Worm (Caenorhabditis elegans) whole organism, young adult: Measurements from ENCODE around the gene algn-9.

Experiments
- B0019.2 ChIP-seq: fragments of 200-800 bp; sonication (Bioruptor generic); conservative IDR thresholded peaks from 2 replicates; pipeline ENCODE4 v1.3.6; 2022; ENCODE audit warnings: missing genetic modification reagents, missing genetic modification characterization, missing compliant biosample characterization
- B0336.3 ChIP-seq: fragments of 200-800 bp; sonication (Bioruptor generic); IDR thresholded peaks from 2 replicates; pipeline ENCODE4 v1.3.6; 2022; ENCODE audit warnings: missing genetic modification characterization, missing compliant biosample characterization
- F39B2.1 ChIP-seq: fragments of 200-800 bp; sonication (Bioruptor generic); IDR thresholded peaks from 2 replicates; pipeline ENCODE4 v1.3.6; 2022; ENCODE audit warnings: missing genetic modification reagents, missing genetic modification characterization, missing compliant biosample characterization
- F49E8.2 ChIP-seq: sonication (generic microtip); optimal IDR thresholded peaks from 3 replicates; lab custom pipeline; 2017; ENCODE audit warnings: missing genetic modification characterization, mild to moderate bottlenecking, missing compliant biosample characterization, antibody characterized with exemption, moderate library complexity; ENCODE audit not compliant: insufficient read depth
- F57C9.4 ChIP-seq: sonication (generic microtip); optimal IDR thresholded peaks from 2 replicates; lab custom pipeline; 2017; ENCODE audit warnings: mild to moderate bottlenecking, missing genetic modification characterization, missing compliant biosample characterization
- K11D2.4 ChIP-seq: fragments of 200-800 bp; sonication (Bioruptor generic); IDR thresholded peaks from 2 replicates; pipeline ENCODE4 v1.3.6; 2022; ENCODE audit warnings: missing genetic modification reagents, missing genetic modification characterization, missing compliant biosample characterization
- T07F8.4 ChIP-seq: sonication (generic microtip); optimal IDR thresholded peaks from 2 replicates; lab custom pipeline; 2016; ENCODE audit warnings: mild to moderate bottlenecking, missing genetic modification characterization, moderate library complexity, missing compliant biosample characterization
- Y53F4B.3 ChIP-seq: fragments of 200-800 bp; sonication (Bioruptor generic); IDR thresholded peaks from 2 replicates; pipeline ENCODE4 v1.3.6; 2022; ENCODE audit warnings: missing genetic modification reagents, missing genetic modification characterization, missing compliant biosample characterization
- Y53G8AR.9 ChIP-seq: fragments of 200-800 bp; sonication (Bioruptor generic); conservative IDR thresholded peaks from 2 replicates; pipeline ENCODE4 v1.3.6; 2022; ENCODE audit warnings: missing genetic modification reagents, missing genetic modification characterization, missing compliant biosample characterization
- Y56A3A.18 ChIP-seq: fragments of 200-800 bp; sonication (Bioruptor generic); IDR thresholded peaks from 2 replicates; pipeline ENCODE4 v1.3.6; 2022; ENCODE audit warnings: missing genetic modification reagents, missing genetic modification characterization, missing compliant biosample characterization
- Y79H2A.3 ChIP-seq: fragments of 200-800 bp; sonication (Bioruptor generic); conservative IDR thresholded peaks from 2 replicates; pipeline ENCODE4 v1.3.6; 2022; ENCODE audit warnings: missing genetic modification reagents, missing genetic modification characterization, missing compliant biosample characterization
- athp-1 ChIP-seq: sonication (generic microtip); optimal IDR thresholded peaks from 2 replicates; lab custom pipeline; 2017; ENCODE audit warnings: mild to moderate bottlenecking, missing genetic modification characterization, missing compliant biosample characterization
- attf-6 ChIP-seq: fragments of 200-800 bp; sonication (Bioruptor generic); IDR thresholded peaks from 2 replicates; pipeline ENCODE4 v1.3.6; 2022; ENCODE audit warnings: missing genetic modification reagents, missing genetic modification characterization, missing compliant biosample characterization
- bed-2 ChIP-seq: fragments of 200-800 bp; sonication (Bioruptor generic); IDR thresholded peaks from 2 replicates; pipeline ENCODE4 v1.3.6; 2022; ENCODE audit warnings: missing genetic modification reagents, missing genetic modification characterization, missing compliant biosample characterization
- cebp-1 ChIP-seq, 2 experiments: fragments of 200-800 bp in 1 of 2; sonication (Bioruptor generic) in 1 of 2; sonication (generic microtip) in 1 of 2; IDR thresholded peaks in 1 of 2; optimal IDR thresholded peaks in 1 of 2; 2 replicates each; pipeline versions ENCODE4 v1.3.6 to Lab custom; 2017 to 2022; ENCODE audit warnings: missing compliant biosample characterization in 2 of 2, missing genetic modification characterization in 2 of 2, mild to moderate bottlenecking in 1 of 2, missing genetic modification reagents in 1 of 2, moderate library complexity in 1 of 2
- cebp-2 ChIP-seq: fragments of 200-800 bp; sonication (Bioruptor generic); IDR thresholded peaks from 2 replicates; pipeline ENCODE4 v1.3.6; 2022; ENCODE audit warnings: missing genetic modification characterization, missing compliant biosample characterization
- ceh-100 ChIP-seq: fragments of 200-800 bp; sonication (Bioruptor generic); IDR thresholded peaks from 2 replicates; pipeline ENCODE4 v1.3.6; 2022; ENCODE audit warnings: missing genetic modification reagents, missing genetic modification characterization, missing compliant biosample characterization
- ceh-27 ChIP-seq: fragments of 200-800 bp; sonication (Bioruptor generic); optimal IDR thresholded peaks from 2 replicates; lab custom pipeline; 2018; ENCODE audit warnings: mild to moderate bottlenecking, missing genetic modification characterization, moderate library complexity, missing compliant biosample characterization
- ceh-91 ChIP-seq: fragments of 200-800 bp; sonication (Bioruptor generic); IDR thresholded peaks from 2 replicates; pipeline ENCODE4 v1.3.6; 2022; ENCODE audit warnings: missing genetic modification reagents, missing genetic modification characterization, missing compliant biosample characterization
- dox-1 ChIP-seq: fragments of 200-800 bp; sonication (Bioruptor generic); IDR thresholded peaks from 2 replicates; pipeline ENCODE4 v1.3.6; 2022; ENCODE audit warnings: missing genetic modification reagents, missing genetic modification characterization, missing compliant biosample characterization
- dpff-1 ChIP-seq: sonication (generic microtip); optimal IDR thresholded peaks from 2 replicates; lab custom pipeline; 2017; ENCODE audit warnings: mild to moderate bottlenecking, missing genetic modification characterization, missing compliant biosample characterization
- efl-1 ChIP-seq: fragments of 150-350 bp; optimal IDR thresholded peaks from 2 replicates; lab custom pipeline; 2014; ENCODE audit warnings: missing biosample characterization, missing genetic modification reagents, missing genetic modification characterization
- fkh-3 ChIP-seq: sonication (generic microtip); optimal IDR thresholded peaks from 2 replicates; lab custom pipeline; 2016; ENCODE audit warnings: mild to moderate bottlenecking, missing genetic modification characterization, missing compliant biosample characterization
- hlh-26 ChIP-seq: fragments of 200-800 bp; sonication (Bioruptor generic); conservative IDR thresholded peaks from 2 replicates; pipeline ENCODE4 v1.3.6; 2022; ENCODE audit warnings: missing genetic modification reagents, missing genetic modification characterization, missing compliant biosample characterization
- hmg-20 ChIP-seq: fragments of 200-800 bp; sonication (Bioruptor generic); IDR thresholded peaks from 2 replicates; pipeline ENCODE4 v1.3.6; 2022; ENCODE audit warnings: missing genetic modification reagents, missing genetic modification characterization, missing compliant biosample characterization
- hrde-1 ChIP-seq: sonication (generic microtip); optimal IDR thresholded peaks from 2 replicates; lab custom pipeline; 2016; ENCODE audit warnings: missing genetic modification characterization, mild to moderate bottlenecking, missing compliant biosample characterization, moderate library complexity, missing genotype, missing genetic modification reagents, borderline replicate concordance
- lin-26 ChIP-seq: fragments of 200-800 bp; sonication (Bioruptor generic); IDR thresholded peaks from 2 replicates; pipeline ENCODE4 v1.3.6; 2022; ENCODE audit warnings: missing genetic modification reagents, missing genetic modification characterization, missing compliant biosample characterization
- lin-54 ChIP-seq: fragments of 200-800 bp; sonication (Bioruptor generic); optimal IDR thresholded peaks from 2 replicates; lab custom pipeline; 2018; ENCODE audit warnings: mild to moderate bottlenecking, missing genetic modification characterization, missing compliant biosample characterization
- lsl-1 ChIP-seq: fragments of 200-800 bp; sonication (Bioruptor generic); optimal IDR thresholded peaks from 2 replicates; lab custom pipeline; 2018; ENCODE audit warnings: mild to moderate bottlenecking, missing genetic modification characterization, moderate library complexity, missing compliant biosample characterization
- madf-10 ChIP-seq: sonication (generic microtip); optimal IDR thresholded peaks from 2 replicates; lab custom pipeline; 2016; ENCODE audit warnings: mild to moderate bottlenecking, missing genetic modification characterization, missing compliant biosample characterization
- madf-3 ChIP-seq: fragments of 200-800 bp; sonication (Bioruptor generic); IDR thresholded peaks from 2 replicates; pipeline ENCODE4 v1.3.6; 2022; ENCODE audit warnings: missing genetic modification reagents, missing genetic modification characterization, missing compliant biosample characterization
- madf-8 ChIP-seq: fragments of 200-800 bp; sonication (Bioruptor generic); conservative IDR thresholded peaks from 2 replicates; pipeline ENCODE4 v1.3.6; 2022; ENCODE audit warnings: missing genetic modification reagents, missing genetic modification characterization, missing compliant biosample characterization
- mcd-1 ChIP-seq: fragments of 200-800 bp; sonication (Bioruptor generic); IDR thresholded peaks from 2 replicates; pipeline ENCODE4 v1.3.6; 2022; ENCODE audit warnings: missing genetic modification reagents, missing genetic modification characterization, missing compliant biosample characterization
- nfya-1 ChIP-seq: sonication (generic microtip); optimal IDR thresholded peaks from 2 replicates; lab custom pipeline; 2017; ENCODE audit warnings: antibody characterized with exemption, missing compliant biosample characterization, missing genetic modification characterization, borderline replicate concordance; ENCODE audit not compliant: insufficient read depth
- nfyb-1 ChIP-seq: fragments of 200-800 bp; sonication (Bioruptor generic); IDR thresholded peaks from 2 replicates; pipeline ENCODE4 v1.3.6; 2022; ENCODE audit warnings: missing genetic modification reagents, missing genetic modification characterization, missing compliant biosample characterization
- nhr-179 ChIP-seq: sonication (generic microtip); optimal IDR thresholded peaks from 2 replicates; lab custom pipeline; 2016; ENCODE audit warnings: mild to moderate bottlenecking, missing genetic modification characterization, missing compliant biosample characterization
- pbrm-1 ChIP-seq: fragments of 200-800 bp; sonication (Bioruptor generic); IDR thresholded peaks from 2 replicates; pipeline ENCODE4 v1.3.6; 2022; ENCODE audit warnings: missing genetic modification reagents, missing genetic modification characterization, missing compliant biosample characterization
- rcor-1 ChIP-seq: fragments of 200-800 bp; sonication (Bioruptor generic); IDR thresholded peaks from 2 replicates; pipeline ENCODE4 v1.3.6; 2022; ENCODE audit warnings: missing genetic modification reagents, missing genetic modification characterization, missing compliant biosample characterization
- repo-1 ChIP-seq: sonication (generic microtip); optimal IDR thresholded peaks from 2 replicates; lab custom pipeline; 2017; ENCODE audit warnings: mild to moderate bottlenecking, missing genetic modification characterization, missing compliant biosample characterization
- rpc-1 ChIP-seq, 2 experiments: fragments of 150-350 bp in 1 of 2; sonication (generic microtip) in 1 of 2; optimal IDR thresholded peaks; 2 replicates each; lab custom pipeline; 2014 to 2018; ENCODE audit warnings: missing biosample characterization in 1 of 2, missing genetic modification characterization in 1 of 2, missing genetic modification reagents in 1 of 2, missing genotype in 1 of 2
- sea-2 ChIP-seq: fragments of 200-800 bp; sonication (Bioruptor generic); IDR thresholded peaks from 2 replicates; pipeline ENCODE4 v1.3.6; 2022; ENCODE audit warnings: missing genetic modification characterization, missing compliant biosample characterization
- somi-1 ChIP-seq: fragments of 200-800 bp; sonication (Bioruptor generic); optimal IDR thresholded peaks from 2 replicates; lab custom pipeline; 2018; ENCODE audit warnings: mild to moderate bottlenecking, missing genetic modification characterization, missing compliant biosample characterization
- tbp1 ChIP-seq: fragments of 200-800 bp; sonication (Bioruptor generic); optimal IDR thresholded peaks from 2 replicates; lab custom pipeline; 2018; ENCODE audit warnings: mild to moderate bottlenecking, missing genetic modification characterization, missing compliant biosample characterization
- unc-62 ChIP-seq: fragments of 150-350 bp; optimal IDR thresholded peaks from 2 replicates; lab custom pipeline; 2014; ENCODE audit warnings: missing biosample characterization, missing genetic modification reagents, missing genetic modification characterization
- zim-3 ChIP-seq: sonication (generic microtip); optimal IDR thresholded peaks from 2 replicates; lab custom pipeline; 2017; ENCODE audit warnings: mild to moderate bottlenecking, missing genetic modification characterization, moderate library complexity, missing compliant biosample characterization
- ztf-18 ChIP-seq: sonication (generic microtip); optimal IDR thresholded peaks from 2 replicates; lab custom pipeline; 2016; ENCODE audit warnings: missing genotype, mild to moderate bottlenecking, missing genetic modification characterization, missing compliant biosample characterization

Gene algn-9

DNA sequence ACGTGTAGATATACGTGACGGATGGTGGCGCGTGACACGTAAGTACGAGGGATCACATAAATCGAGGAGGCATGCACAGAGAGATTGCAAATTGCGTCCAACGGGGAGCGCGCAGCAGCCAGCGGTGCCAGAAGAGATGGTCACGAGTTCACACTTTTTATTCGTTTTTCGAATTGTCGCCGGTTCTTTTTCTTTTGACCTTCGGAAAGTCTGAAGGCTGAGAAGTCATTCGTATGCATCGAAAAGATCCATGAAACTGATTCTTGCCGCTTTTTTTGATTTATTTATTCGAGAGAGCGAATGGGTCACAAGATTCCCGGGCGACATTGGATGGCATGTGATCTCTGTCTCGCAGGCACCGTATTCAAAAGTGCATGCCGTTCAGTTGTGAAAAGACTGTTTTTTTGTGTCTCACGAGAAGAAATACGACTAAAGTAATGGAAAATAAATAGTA is 25.1 kb upstream of the algn-9 start (continued):
- TF ChIP-seq T07F8.4 (tag; lab: Kevin White, UChicago) (no peak), F39B2.1 (GFP tag; lab: Robert Waterston, UW) (no peak), hlh-26 (no peak), B0336.3 (GFP tag; lab: Robert Waterston, UW) (no peak; the same call in 1 of the 2 replicates), cebp-2 (GFP tag; lab: Robert Waterston, UW) (no peak), athp-1 (no peak), tbp1 (GFP tag; lab: Kevin White, UChicago) (peak; percentile 45), Y53F4B.3 (GFP tag; lab: Robert Waterston, UW) (no peak), dpff-1 (tag; lab: Kevin White, UChicago) (no peak), hmg-20 (GFP tag; lab: Robert Waterston, UW) (no peak), ceh-27 (GFP tag; lab: Kevin White, UChicago) (no peak), dox-1 (GFP tag; lab: Robert Waterston, UW) (peak; percentile 53; the same call in 1 of the 2 replicates), nhr-179 (tag; lab: Kevin White, UChicago) (no peak), Y56A3A.18 (GFP tag; lab: Robert Waterston, UW) (no peak), repo-1 (tag; lab: Kevin White, UChicago) (no peak), Y53G8AR.9 (GFP tag; lab: Robert Waterston, UW) (no peak), lin-54 (GFP tag; lab: Kevin White, UChicago) (no peak), madf-8 (GFP tag; lab: Robert Waterston, UW) (no peak), sea-2 (GFP tag; lab: Robert Waterston, UW) (no peak), ceh-100 (GFP tag; lab: Robert Waterston, UW) (no peak), somi-1 (GFP tag; lab: Kevin White, UChicago) (peak; percentile 43), F57C9.4 (no peak), attf-6 (no peak), rpc-1 (optimal IDR thresholded peaks at IDR 0.05; lab: Kevin White, UChicago) (no peak), rpc-1 (tag; optimal IDR thresholded peaks at IDR 0.05; lab: Kevin White, UChicago) (no peak), B0019.2 (GFP tag; lab: Robert Waterston, UW) (no peak), bed-2 (GFP tag; lab: Robert Waterston, UW) (no peak), unc-62 (GFP tag; lab: Kevin White, UChicago) (no peak), mcd-1 (GFP tag; lab: Robert Waterston, UW) (peak; percentile 39; the same call in 1 of the 2 replicates), fkh-3 (tag; lab: Kevin White, UChicago) (no peak), madf-3 (GFP tag; lab: Robert Waterston, UW) (no peak), ceh-91 (GFP tag; lab: Robert Waterston, UW) (no peak), K11D2.4 (peak; percentile 85)
- TF ChIP-seq, all 124 proteins: peak for 24

- 0 out of 2 replicates have a peak, but pooled peaks have one; percentile 5 for TF ChIP-seq rcor-1 (GFP tag; lab: Robert Waterston, UW)
- TF ChIP-seq F49E8.2: peak; percentile 81
- TF ChIP-seq efl-1 (GFP tag; lab: Kevin White, UChicago): no peak
- TF ChIP-seq lsl-1 (GFP tag; lab: Kevin White, UChicago): peak; percentile 36
- peak; percentile 62 for TF ChIP-seq zim-3 (tag; lab: Kevin White, UChicago)
- no peak for TF ChIP-seq nfya-1 (tag; lab: Kevin White, UChicago)
- TF ChIP-seq ztf-18 (tag; lab: Kevin White, UChicago): no peak
- TF ChIP-seq pbrm-1 (GFP tag; lab: Robert Waterston, UW): 0 out of 2 replicates have a peak, but pooled peaks have one; percentile 57
- TF ChIP-seq attf-6: 0 out of 2 replicates have a peak, but pooled peaks have one; percentile 10
- peak; percentile 23 for TF ChIP-seq lin-54 (GFP tag; lab: Kevin White, UChicago)
- TF ChIP-seq lin-26: 0 out of 2 replicates have a peak, but pooled peaks have one; percentile 68
- TF ChIP-seq B0336.3 (GFP tag; lab: Robert Waterston, UW): peak; percentile 31; the same call in 1 of the 2 replicates
- TF ChIP-seq Y79H2A.3: 0 out of 2 replicates have a peak, but pooled peaks have one; percentile 39
- TF ChIP-seq madf-10 (tag; lab: Kevin White, UChicago): no peak
- no peak for TF ChIP-seq cebp-1 (GFP tag; IDR thresholded peaks at IDR 0.05; lab: Robert Waterston, UW)
- TF ChIP-seq cebp-1 (tag; optimal IDR thresholded peaks at IDR 0.05; lab: Kevin White, UChicago): peak; percentile 48
- TF ChIP-seq hrde-1 (tag; lab: Kevin White, UChicago): peak; percentile 54
- peak; percentile 23; the same call in 1 of the 2 replicates for TF ChIP-seq nfyb-1 (GFP tag; lab: Robert Waterston, UW)
These were observed 24.4 kb upstream of the algn-9 start for ce11 chrII:10559671-10560184.
